Fruit fly (Drosophila melanogaster): ENCODE data around the gene RagA-B.
A peak's percentile ranks its signal among the peaks of the same experiment; 100 is the strongest.

RagA-B gene

dm6 chr3R:9003600-9004223 lies 19.6 kb upstream of the RagA-B start, which contains the start of the genes CG31100 and CG11980 (continued):
- TF ChIP-seq Opbp (GFP tag; IDR thresholded peaks at IDR 0.05; ENCODE audit: partially characterized antibody) (peak; percentile 80), Dek (tag; optimal IDR thresholded peaks at IDR 0.05) (no peak), CG3726 (GFP tag; IDR thresholded peaks at IDR 0.05) (no peak), sna (GFP tag; IDR thresholded peaks at IDR 0.05; ENCODE audit: partially characterized antibody) (peak; percentile 59; the same call in 1 of the 2 replicates), z (GFP tag; IDR thresholded peaks at IDR 0.05) (no peak), PHDP (tag; optimal IDR thresholded peaks at IDR 0.05) (peak; percentile 16), CoRest (tag; optimal IDR thresholded peaks at IDR 0.05) (peak; percentile 53), ap (GFP tag; IDR thresholded peaks at IDR 0.05) (no peak), CG7928 (GFP tag; optimal IDR thresholded peaks at IDR 0.05) (no peak), chn (GFP tag; optimal IDR thresholded peaks at IDR 0.05) (no peak), CG10565 (GFP tag; optimal IDR thresholded peaks at IDR 0.05) (no peak)

- no peak for TF ChIP-seq grau (tag; optimal IDR thresholded peaks at IDR 0.05)
- TF ChIP-seq CG3726 (GFP tag; IDR thresholded peaks at IDR 0.05), result 0 out of 3 replicates have a peak, but pooled peaks have one; percentile 6
- TF ChIP-seq row (GFP tag; IDR thresholded peaks at IDR 0.05), result peak; percentile 21; the same call in 1 of the 3 replicates
- TF ChIP-seq trem (tag; optimal IDR thresholded peaks at IDR 0.05), result no peak
- TF ChIP-seq Hmr (GFP tag; optimal IDR thresholded peaks at IDR 0.05), result peak; percentile 4
- TF ChIP-seq CG32772 (GFP tag; IDR thresholded peaks at IDR 0.05), result no peak
- peak; percentile 34 for TF ChIP-seq sd (tag; optimal IDR thresholded peaks at IDR 0.05)
- TF ChIP-seq Fer3 (tag; optimal IDR thresholded peaks at IDR 0.05), result peak; percentile 10
- peak; percentile 19 for TF ChIP-seq CG2120 (GFP tag; optimal IDR thresholded peaks at IDR 0.05)
- TF ChIP-seq Med (GFP tag), result peak; percentile 73
- TF ChIP-seq D19B (GFP tag; optimal IDR thresholded peaks at IDR 0.05), result peak; percentile 75
Observed at dm6 chr3R:9002542-9002941, 18.4 kb upstream of the RagA-B start.

dm6 chr3R:9001720-9002240 lies 17.7 kb upstream of the RagA-B start:
- TF ChIP-seq CG7839 (tag; optimal IDR thresholded peaks at IDR 0.05) (no peak), CG13894 (tag; optimal IDR thresholded peaks at IDR 0.05) (peak; percentile 40), vvl (GFP tag; IDR thresholded peaks at IDR 0.05) (no peak), kni (GFP tag; optimal IDR thresholded peaks at IDR 0.05) (peak; percentile 72), rib (GFP tag; IDR thresholded peaks at IDR 0.05) (no peak), Deaf1 (tag; optimal IDR thresholded peaks at IDR 0.05) (peak; percentile 87), CG6683 (GFP tag; optimal IDR thresholded peaks at IDR 0.05) (no peak), Pdp1 (GFP tag; optimal IDR thresholded peaks at IDR 0.05) (peak in 1 of 2 experiments; percentile 9), Sox102F (GFP tag; optimal IDR thresholded peaks at IDR 0.05) (no peak), CG12299 (tag; optimal IDR thresholded peaks at IDR 0.05) (no peak), Oli (tag; optimal IDR thresholded peaks at IDR 0.05) (no peak), CG12155 (GFP tag; optimal IDR thresholded peaks at IDR 0.05) (no peak), jumu (GFP tag; optimal IDR thresholded peaks at IDR 0.05) (no peak), CG13287 (GFP tag; IDR thresholded peaks at IDR 0.05; ENCODE audit: partially characterized antibody) (peak; percentile 25; the same call in 1 of the 2 replicates), Blimp-1 (GFP tag; optimal IDR thresholded peaks at IDR 0.05) (peak; percentile 72), stwl (tag; optimal IDR thresholded peaks at IDR 0.05) (no peak), Dbx (GFP tag; IDR thresholded peaks at IDR 0.05) (peak; percentile 14; the same call in 1 of the 3 replicates), stc (GFP tag; IDR thresholded peaks at IDR 0.05) (0 out of 2 replicates have a peak, but pooled peaks have one; percentile 11), nerfin-2 (GFP tag; IDR thresholded peaks at IDR 0.05; ENCODE audit: partially characterized antibody) (no peak), CG18619 (GFP tag; optimal IDR thresholded peaks at IDR 0.05) (no peak), sd (tag; optimal IDR thresholded peaks at IDR 0.05) (peak; percentile 89), CG11247 (GFP tag; IDR thresholded peaks at IDR 0.05) (no peak), ewg (GFP tag; optimal IDR thresholded peaks at IDR 0.05) (no peak), CG2678 (tag; optimal IDR thresholded peaks at IDR 0.05) (no peak), sr (GFP tag; IDR thresholded peaks at IDR 0.05) (no peak), chinmo (GFP tag; IDR thresholded peaks at IDR 0.05; ENCODE audit: partially characterized antibody) (0 out of 4 replicates have a peak, but pooled peaks have one; percentile 43)
